Worm (Caenorhabditis elegans): ENCODE measurements around the gene M04G7.1.

The M04G7.1 gene

ce11 chrIV:445377-445776 lies 10.2 kb upstream of the M04G7.1 start, which contains the start of gene dpm-1:
dpm-1 (plus strand) TSS chrIV:445677.
- TF ChIP-seq ets-4 (tag; optimal IDR thresholded peaks at IDR 0.05) (no peak), ceh-31 (tag; optimal IDR thresholded peaks at IDR 0.05) (no peak), pqm-1 (tag; optimal IDR thresholded peaks at IDR 0.05) (no peak), hlh-15 (tag; optimal IDR thresholded peaks at IDR 0.05) (no peak), sdc-2 (tag; optimal IDR thresholded peaks at IDR 0.05) (no peak), hlh-8 (tag; optimal IDR thresholded peaks at IDR 0.05) (no peak), syd-9 (tag; optimal IDR thresholded peaks at IDR 0.05) (no peak), pha-2 (tag; optimal IDR thresholded peaks at IDR 0.05) (no peak), ceh-18 (tag; optimal IDR thresholded peaks at IDR 0.05) (no peak), ceh-2 (tag; optimal IDR thresholded peaks at IDR 0.05) (no peak), pax-1 (tag; optimal IDR thresholded peaks at IDR 0.05) (no peak), pros-1 (tag; optimal IDR thresholded peaks at IDR 0.05) (no peak), K09A11.1 (tag; optimal IDR thresholded peaks at IDR 0.05; ENCODE audit: insufficient read depth) (no peak), che-1 (tag; optimal IDR thresholded peaks at IDR 0.05) (no peak), dve-1 (tag; optimal IDR thresholded peaks at IDR 0.05) (no peak)

DNA sequence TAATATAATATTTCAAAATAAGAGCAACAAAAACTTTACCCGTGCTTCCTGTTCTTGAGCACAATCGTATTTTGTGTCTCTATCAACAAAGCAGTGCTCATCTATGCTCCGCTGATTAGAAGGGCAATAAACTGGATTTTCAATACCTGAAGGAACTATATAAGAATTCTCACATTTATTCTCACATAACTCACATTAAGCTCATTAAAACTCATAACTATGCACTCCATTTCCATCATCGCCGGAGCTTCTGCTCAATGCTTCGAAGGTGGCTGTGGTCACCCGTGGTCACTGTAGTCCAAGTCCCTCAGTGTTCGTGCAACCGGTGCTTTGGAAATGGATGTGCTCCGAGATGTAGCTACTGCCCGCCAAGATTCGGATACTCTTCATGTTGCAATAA lies 768 bp upstream of the M04G7.1 start, which contains the start of the genes Y66H1A.8 and M04G7.5:
Gene Y66H1A.8 (minus strand): TSS at position 101 of the 400 bp plus-strand sequence.
Gene M04G7.5 (plus strand): TSS at position 258 of the 400 bp plus-strand sequence.
- no peak for TF ChIP-seq ceh-24 (tag; optimal IDR thresholded peaks at IDR 0.05)
- TF ChIP-seq hlh-13 (GFP tag; optimal IDR thresholded peaks at IDR 0.05): no peak
- no peak for TF ChIP-seq ets-4 (tag; optimal IDR thresholded peaks at IDR 0.05)
- no peak for TF ChIP-seq pha-2 (tag; optimal IDR thresholded peaks at IDR 0.05)
- TF ChIP-seq ttx-3 (tag; optimal IDR thresholded peaks at IDR 0.05): no peak
- TF ChIP-seq K09A11.1 (tag; optimal IDR thresholded peaks at IDR 0.05; ENCODE audit: insufficient read depth): no peak
- TF ChIP-seq elt-2 (tag; optimal IDR thresholded peaks at IDR 0.05): no peak
- TF ChIP-seq ahr-1 (tag; optimal IDR thresholded peaks at IDR 0.05): no peak
- no peak for TF ChIP-seq Y22D7AL.16 (tag; optimal IDR thresholded peaks at IDR 0.05)
- no peak for TF ChIP-seq pag-3 (tag; optimal IDR thresholded peaks at IDR 0.05; ENCODE audit: borderline replicate concordance)
- no peak for TF ChIP-seq dmd-4 (tag; optimal IDR thresholded peaks at IDR 0.05; ENCODE audit: borderline replicate concordance)
- no peak for TF ChIP-seq eyg-1 (tag; optimal IDR thresholded peaks at IDR 0.05)
- TF ChIP-seq hlh-8 (tag; optimal IDR thresholded peaks at IDR 0.05): no peak
- no peak for TF ChIP-seq fkh-6 (tag; optimal IDR thresholded peaks at IDR 0.05)
- no peak for TF ChIP-seq ceh-9 (tag; optimal IDR thresholded peaks at IDR 0.05)
- no peak for TF ChIP-seq F13H6.1 (tag; optimal IDR thresholded peaks at IDR 0.05)

ce11 chrIV:460614-461079 lies 5.1 kb downstream of the M04G7.1 start, which contains the start of gene M04G7.2:
M04G7.2 (minus strand) TSS chrIV:461029.
- TF ChIP-seq dmd-4 (tag; optimal IDR thresholded peaks at IDR 0.05; ENCODE audit: borderline replicate concordance) (no peak), elt-2 (tag; optimal IDR thresholded peaks at IDR 0.05) (no peak), madf-2 (tag; optimal IDR thresholded peaks at IDR 0.05) (no peak), ahr-1 (tag; optimal IDR thresholded peaks at IDR 0.05) (no peak), ceh-45 (GFP tag; IDR thresholded peaks at IDR 0.05) (no peak), ets-4 (tag; optimal IDR thresholded peaks at IDR 0.05) (no peak), ceh-22 (tag; optimal IDR thresholded peaks at IDR 0.05) (no peak), ceh-31 (tag; optimal IDR thresholded peaks at IDR 0.05) (no peak), hlh-30 (tag; optimal IDR thresholded peaks at IDR 0.05; ENCODE audit: insufficient read depth) (no peak), gmeb-2 (tag; optimal IDR thresholded peaks at IDR 0.05) (no peak)

ce11 chrIV:462050-462449 lies 6.5 kb downstream of the M04G7.1 start:
- TF ChIP-seq elt-4 (tag; optimal IDR thresholded peaks at IDR 0.05): peak; percentile 44
- TF ChIP-seq ztf-16 (tag; optimal IDR thresholded peaks at IDR 0.05): no peak
- no peak for TF ChIP-seq pag-3 (tag; optimal IDR thresholded peaks at IDR 0.05; ENCODE audit: borderline replicate concordance)

DNA sequence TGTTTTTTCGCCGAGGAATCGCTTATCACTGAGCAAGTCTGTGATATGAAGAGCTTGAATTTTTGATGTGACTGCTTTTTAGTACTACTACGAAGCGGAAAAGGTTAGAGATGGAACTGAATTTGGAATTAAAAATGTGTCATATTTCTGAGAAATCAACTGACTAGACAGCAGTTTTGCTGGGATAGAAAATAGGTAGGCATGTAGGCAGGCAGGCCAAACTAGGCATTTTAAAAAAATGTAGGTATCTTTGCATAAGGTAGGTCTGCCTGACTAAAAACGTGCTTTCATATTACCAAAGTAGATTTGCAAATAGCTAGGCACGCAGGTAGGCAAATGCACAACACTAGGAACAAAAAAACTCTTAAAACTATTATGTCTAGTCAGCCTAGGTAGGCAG lies 11.0 kb downstream of the M04G7.1 start:
- TF ChIP-seq pqm-1 (tag; optimal IDR thresholded peaks at IDR 0.05) (no peak), madf-2 (tag; optimal IDR thresholded peaks at IDR 0.05) (no peak)

Measured in whole organism, late embryonic.